Fruit fly (Drosophila melanogaster) whole organism, embryonic: ENCODE measurements around the gene CG31807.

Source experiments
- ATbp ChIP-seq: fragments of 200-800 bp; sonication (Bioruptor generic); optimal IDR thresholded peaks from 2 replicates; lab custom pipeline; 2017; ENCODE audit warnings: missing biosample characterization, mild to moderate bottlenecking, missing genetic modification characterization, missing genetic modification reagents
- Bteb2 ChIP-seq: fragments of 200-800 bp; sonication (Bioruptor generic); optimal IDR thresholded peaks from 2 replicates; lab custom pipeline; 2016; ENCODE audit warnings: missing biosample characterization, missing genetic modification characterization
- CG10543 ChIP-seq: fragments of 200-800 bp; sonication (Bioruptor generic); optimal IDR thresholded peaks from 3 replicates; lab custom pipeline; 2017; ENCODE audit warnings: missing biosample characterization, mild to moderate bottlenecking, missing genetic modification characterization, moderate library complexity
- CG11085 ChIP-seq: fragments of 200-800 bp; sonication (Bioruptor generic); IDR thresholded peaks from 2 replicates; pipeline ENCODE4 v1.3.6; 2022; ENCODE audit warnings: missing biosample characterization, missing genetic modification characterization
- CG11093 ChIP-seq: fragments of 200-800 bp; sonication (Bioruptor generic); IDR thresholded peaks from 3 replicates; pipeline ENCODE4 v1.3.6; 2022; ENCODE audit warnings: missing biosample characterization, missing genetic modification characterization
- CG12104 ChIP-seq: fragments of 200-800 bp; sonication (Bioruptor generic); optimal IDR thresholded peaks from 3 replicates; lab custom pipeline; 2016; ENCODE audit warnings: missing biosample characterization, missing genetic modification characterization
- CG12219 ChIP-seq: fragments of 200-800 bp; sonication (Bioruptor generic); optimal IDR thresholded peaks from 3 replicates; lab custom pipeline; 2018; ENCODE audit warnings: missing biosample characterization, mild to moderate bottlenecking, missing genetic modification characterization
- CG12299 ChIP-seq: fragments of 200-800 bp; sonication (Bioruptor generic); optimal IDR thresholded peaks from 2 replicates; lab custom pipeline; 2018; ENCODE audit warnings: missing biosample characterization, mild to moderate bottlenecking, missing genetic modification characterization
- CG12769 ChIP-seq: fragments of 200-800 bp; sonication (Bioruptor generic); optimal IDR thresholded peaks from 2 replicates; lab custom pipeline; 2019; ENCODE audit warnings: missing biosample characterization, mild to moderate bottlenecking, missing genetic modification characterization, moderate library complexity
- CG15011 ChIP-seq: fragments of 200-800 bp; sonication (Bioruptor generic); optimal IDR thresholded peaks from 3 replicates; lab custom pipeline; 2018; ENCODE audit warnings: missing biosample characterization, mild to moderate bottlenecking, missing genetic modification characterization
- CG15514 ChIP-seq: fragments of 200-800 bp; sonication (Bioruptor generic); optimal IDR thresholded peaks from 3 replicates; lab custom pipeline; 2017; ENCODE audit warnings: missing biosample characterization, missing genetic modification characterization, mild to moderate bottlenecking, moderate library complexity, missing genetic modification reagents
- CG2116 ChIP-seq: fragments of 200-800 bp; sonication (Bioruptor generic); optimal IDR thresholded peaks from 3 replicates; lab custom pipeline; 2018; ENCODE audit warnings: missing biosample characterization, mild to moderate bottlenecking, missing genetic modification characterization
- CG3995 ChIP-seq: fragments of 200-800 bp; sonication (Bioruptor generic); optimal IDR thresholded peaks from 3 replicates; lab custom pipeline; 2016; ENCODE audit warnings: missing biosample characterization, missing genetic modification characterization
- CG4854 ChIP-seq: fragments of 200-800 bp; sonication (Bioruptor generic); optimal IDR thresholded peaks from 2 replicates; lab custom pipeline; 2016; ENCODE audit warnings: missing biosample characterization, missing genetic modification characterization, inconsistent platforms
- CG7839 ChIP-seq: fragments of 200-800 bp; sonication (Bioruptor generic); optimal IDR thresholded peaks from 3 replicates; lab custom pipeline; 2018; ENCODE audit warnings: missing biosample characterization, mild to moderate bottlenecking, missing genetic modification characterization, moderate library complexity
- CG9437 ChIP-seq: fragments of 200-800 bp; sonication (Bioruptor generic); optimal IDR thresholded peaks from 2 replicates; lab custom pipeline; 2018; ENCODE audit warnings: missing biosample characterization, mild to moderate bottlenecking, missing genetic modification characterization
- D ChIP-seq, 2 experiments: fragments of 200-800 bp in 1 of 2; fragments of >200 bp in 1 of 2; sonication (Bioruptor generic) in 1 of 2; optimal IDR thresholded peaks; 2 replicates in 1 of 2; 3 replicates in 1 of 2; lab custom pipeline; 2017; ENCODE audit warnings: mild to moderate bottlenecking in 1 of 2, missing biosample characterization in 1 of 2, missing genetic modification characterization in 1 of 2, missing genetic modification reagents in 1 of 2
- HmgZ ChIP-seq: fragments of 200-800 bp; sonication (Bioruptor generic); optimal IDR thresholded peaks from 2 replicates; lab custom pipeline; 2018; ENCODE audit warnings: missing biosample characterization, mild to moderate bottlenecking, missing genetic modification characterization
- Oaz ChIP-seq: fragments of 200-800 bp; sonication (Bioruptor generic); IDR thresholded peaks from 2 replicates; pipeline ENCODE4 v1.3.6; 2022; ENCODE audit warnings: missing biosample characterization, missing genetic modification characterization
- Ptx1 ChIP-seq: fragments of 200-800 bp; sonication (Bioruptor generic); IDR thresholded peaks from 2 replicates; pipeline ENCODE4 v1.3.6; 2022; ENCODE audit warnings: missing biosample characterization, missing genetic modification characterization
- Rfx ChIP-seq: fragments of 200-800 bp; sonication (Bioruptor generic); IDR thresholded peaks from 2 replicates; pipeline ENCODE4 v1.3.6; 2022; ENCODE audit warnings: missing biosample characterization, missing genetic modification characterization
- Sox102F ChIP-seq: fragments of 200-800 bp; sonication (Bioruptor generic); optimal IDR thresholded peaks from 2 replicates; lab custom pipeline; 2018; ENCODE audit warnings: missing biosample characterization, mild to moderate bottlenecking, missing genetic modification characterization, moderate library complexity
- Spps ChIP-seq: fragments of 200-800 bp; sonication (Bioruptor generic); optimal IDR thresholded peaks from 2 replicates; lab custom pipeline; 2018; ENCODE audit warnings: missing biosample characterization, mild to moderate bottlenecking, missing genetic modification characterization
- Stat92E ChIP-seq, 3 experiments: fragments of >200 bp in 2 of 3; fragments of 200-800 bp in 1 of 3; sonication (Bioruptor generic) in 1 of 3; optimal IDR thresholded peaks; 2 replicates each; lab custom pipeline; 2017 to 2019; ENCODE audit warnings: missing biosample characterization in 3 of 3, missing genetic modification characterization in 3 of 3, mild to moderate bottlenecking in 1 of 3, moderate library complexity in 1 of 3
- YL-1 ChIP-seq: fragments of 200-800 bp; sonication (Bioruptor generic); optimal IDR thresholded peaks from 3 replicates; lab custom pipeline; 2017; ENCODE audit warnings: missing biosample characterization, mild to moderate bottlenecking, missing genetic modification characterization
- amos ChIP-seq: fragments of 200-800 bp; sonication (Bioruptor generic); IDR thresholded peaks from 2 replicates; pipeline ENCODE4 v1.3.6; 2022; ENCODE audit warnings: missing biosample characterization, missing genetic modification characterization; ENCODE audit not compliant: partially characterized antibody
- chm ChIP-seq: fragments of 200-800 bp; sonication (Bioruptor generic); IDR thresholded peaks from 2 replicates; pipeline ENCODE4 v1.3.6; 2022; ENCODE audit warnings: missing biosample characterization, missing genetic modification characterization
- cwo ChIP-seq: fragments of 200-800 bp; sonication (Bioruptor generic); optimal IDR thresholded peaks from 3 replicates; lab custom pipeline; 2017; ENCODE audit warnings: missing biosample characterization, missing genetic modification characterization, mild to moderate bottlenecking, moderate library complexity, missing genetic modification reagents
- dimm ChIP-seq: fragments of 200-800 bp; sonication (Bioruptor generic); IDR thresholded peaks from 2 replicates; pipeline ENCODE4 v1.3.6; 2022; ENCODE audit warnings: missing biosample characterization, missing genetic modification characterization
- dmrt11E ChIP-seq: fragments of 200-800 bp; sonication (Bioruptor generic); optimal IDR thresholded peaks from 3 replicates; lab custom pipeline; 2018; ENCODE audit warnings: missing biosample characterization, mild to moderate bottlenecking, missing genetic modification characterization, moderate library complexity
- dysf ChIP-seq: fragments of 200-800 bp; sonication (Bioruptor generic); IDR thresholded peaks from 3 replicates; pipeline ENCODE4 v1.3.6; 2022; ENCODE audit warnings: missing biosample characterization, missing genetic modification characterization
- ewg ChIP-seq: fragments of 200-800 bp; sonication (Bioruptor generic); optimal IDR thresholded peaks from 3 replicates; lab custom pipeline; 2017; ENCODE audit warnings: mild to moderate bottlenecking, missing biosample characterization, missing genetic modification reagents, missing genetic modification characterization
- gem ChIP-seq: fragments of 200-800 bp; sonication (Bioruptor generic); optimal IDR thresholded peaks from 2 replicates; lab custom pipeline; 2019; ENCODE audit warnings: missing biosample characterization, mild to moderate bottlenecking, missing genetic modification characterization, moderate library complexity
- kay ChIP-seq: fragments of 200-800 bp; sonication (Bioruptor generic); optimal IDR thresholded peaks from 2 replicates; lab custom pipeline; 2016; ENCODE audit warnings: missing biosample characterization, missing genetic modification characterization
- lmd ChIP-seq: fragments of 200-800 bp; sonication (Bioruptor generic); IDR thresholded peaks from 2 replicates; pipeline ENCODE4 v1.3.6; 2022; ENCODE audit warnings: missing biosample characterization, missing genetic modification characterization
- odd ChIP-seq: fragments of 200-800 bp; sonication (Bioruptor generic); optimal IDR thresholded peaks from 2 replicates; lab custom pipeline; 2017; ENCODE audit warnings: missing biosample characterization, mild to moderate bottlenecking, missing genetic modification characterization
- pfk ChIP-seq: fragments of 200-800 bp; sonication (Bioruptor generic); optimal IDR thresholded peaks from 2 replicates; lab custom pipeline; 2018; ENCODE audit warnings: missing biosample characterization, mild to moderate bottlenecking, missing genetic modification characterization, moderate library complexity
- psq ChIP-seq: fragments of 200-800 bp; sonication (Bioruptor generic); optimal IDR thresholded peaks from 2 replicates; lab custom pipeline; 2017; ENCODE audit warnings: missing biosample characterization, missing genetic modification characterization
- pzg ChIP-seq: fragments of 200-800 bp; sonication (Bioruptor generic); optimal IDR thresholded peaks from 3 replicates; lab custom pipeline; 2018; ENCODE audit warnings: missing biosample characterization, mild to moderate bottlenecking, missing genetic modification characterization, moderate library complexity
- salm ChIP-seq: fragments of 200-800 bp; sonication (Bioruptor generic); optimal IDR thresholded peaks from 2 replicates; lab custom pipeline; 2018; ENCODE audit warnings: missing biosample characterization, mild to moderate bottlenecking, missing genetic modification characterization
- sens ChIP-seq: fragments of 200-800 bp; sonication (Bioruptor generic); peaks from one replicate; lab custom pipeline; 2016; ENCODE audit warnings: missing biosample characterization, missing genetic modification characterization
- seq ChIP-seq: fragments of 200-800 bp; sonication (Bioruptor generic); IDR thresholded peaks from 2 replicates; pipeline ENCODE4 v1.3.6; 2022; ENCODE audit warnings: missing biosample characterization, missing genetic modification characterization
- sisA ChIP-seq: fragments of 200-800 bp; sonication (Bioruptor generic); IDR thresholded peaks from 2 replicates; pipeline ENCODE4 v1.3.6; 2022; ENCODE audit warnings: missing biosample characterization, missing genetic modification characterization
- toy ChIP-seq: fragments of 200-800 bp; sonication (Bioruptor generic); IDR thresholded peaks from 2 replicates; pipeline ENCODE4 v1.3.6; 2022; ENCODE audit warnings: missing biosample characterization, missing genetic modification characterization
- usp ChIP-seq: fragments of >200 bp; optimal IDR thresholded peaks from 2 replicates; lab custom pipeline; 2017; ENCODE audit warnings: missing biosample characterization, missing genetic modification characterization
- vfl ChIP-seq: fragments of 200-800 bp; sonication (Bioruptor generic); optimal IDR thresholded peaks from 2 replicates; lab custom pipeline; 2016; ENCODE audit warnings: missing biosample characterization, missing genetic modification characterization
- vvl ChIP-seq: fragments of 200-800 bp; sonication (Bioruptor generic); IDR thresholded peaks from 2 replicates; pipeline ENCODE4 v1.3.6; 2022; ENCODE audit warnings: missing biosample characterization, missing genetic modification characterization
- wek ChIP-seq: fragments of 200-800 bp; sonication (Bioruptor generic); optimal IDR thresholded peaks from 3 replicates; lab custom pipeline; 2018; ENCODE audit warnings: missing biosample characterization, mild to moderate bottlenecking, missing genetic modification characterization, moderate library complexity
- wor ChIP-seq: fragments of 200-800 bp; sonication (Bioruptor generic); IDR thresholded peaks from 2 replicates; pipeline ENCODE4 v1.3.6; 2022; ENCODE audit warnings: missing biosample characterization, missing genetic modification characterization
- zfh1 ChIP-seq: fragments of 200-800 bp; sonication (Bioruptor generic); IDR thresholded peaks from 3 replicates; pipeline ENCODE4 v1.3.6; 2022; ENCODE audit warnings: missing biosample characterization, missing genetic modification characterization

CG31807 gene

DNA sequence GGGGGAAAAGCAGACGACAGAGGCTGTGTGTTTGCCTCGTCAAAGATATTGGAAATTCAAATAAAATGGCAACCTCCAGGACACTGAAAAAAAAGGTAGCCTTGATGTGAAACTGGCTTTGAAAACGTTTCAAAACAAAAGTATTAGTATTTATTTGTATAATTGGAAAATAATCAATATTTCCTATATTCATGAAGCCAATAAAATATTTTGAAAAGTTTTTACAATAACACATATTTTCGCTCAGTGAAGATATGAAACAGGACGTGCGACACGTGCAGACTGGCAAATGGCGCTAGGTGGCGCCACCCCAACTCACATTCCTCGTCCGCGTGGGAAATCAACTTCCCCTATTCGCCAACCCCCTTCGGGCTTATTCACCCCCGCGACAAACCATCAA, 36.0 kb downstream of the CG31807 start (continued):
- TF ChIP-seq CG12769 (tag; lab: Kevin White, UChicago): peak; percentile 14
- no peak for TF ChIP-seq chm (GFP tag; lab: Robert Waterston, UW)
- TF ChIP-seq lmd (GFP tag; lab: Robert Waterston, UW): peak; percentile 58
- TF ChIP-seq wek: no peak
- TF ChIP-seq dmrt11E (tag; lab: Kevin White, UChicago): peak; percentile 7
- peak; percentile 7 for TF ChIP-seq CG4854 (GFP tag; lab: Kevin White, UChicago)
- TF ChIP-seq CG12104: peak; percentile 28
- TF ChIP-seq salm (tag; lab: Kevin White, UChicago): no peak
- TF ChIP-seq toy (GFP tag; lab: Robert Waterston, UW): no peak
- no peak for TF ChIP-seq usp (GFP tag; lab: Kevin White, UChicago)
- TF ChIP-seq pfk: no peak
- TF ChIP-seq ATbp (GFP tag; lab: Kevin White, UChicago): peak; percentile 38
- no peak for TF ChIP-seq amos (GFP tag; lab: Robert Waterston, UW)
- peak; percentile 13 for TF ChIP-seq CG12219 (GFP tag; lab: Kevin White, UChicago)
- TF ChIP-seq Rfx (GFP tag; lab: Robert Waterston, UW): peak; percentile 57
- peak; percentile 33; the same call in 1 of the 2 replicates for TF ChIP-seq seq (GFP tag; lab: Robert Waterston, UW)
- no peak for TF ChIP-seq CG3995 (GFP tag; lab: Kevin White, UChicago)
- TF ChIP-seq ewg (GFP tag; lab: Kevin White, UChicago): peak; percentile 22
- TF ChIP-seq CG2116 (GFP tag; lab: Kevin White, UChicago): peak; percentile 7
- no peak for TF ChIP-seq D (optimal IDR thresholded peaks at IDR 0.05; lab: Kevin White, UChicago)
- TF ChIP-seq D (GFP tag; optimal IDR thresholded peaks at IDR 0.05; lab: Kevin White, UChicago): no peak
- TF ChIP-seq CG10543 (GFP tag; lab: Kevin White, UChicago): no peak
- TF ChIP-seq Stat92E (GFP tag; optimal IDR thresholded peaks at IDR 0.05; lab: Kevin White, UChicago): no peak
- no peak for TF ChIP-seq CG11093 (GFP tag; lab: Robert Waterston, UW)
- TF ChIP-seq dysf (GFP tag; lab: Robert Waterston, UW): peak; percentile 66; the same call in 2 of the 3 replicates
- peak; percentile 16 for TF ChIP-seq odd
- no peak for TF ChIP-seq vfl (GFP tag; lab: Kevin White, UChicago)
- TF ChIP-seq CG9437 (GFP tag; lab: Kevin White, UChicago): peak; percentile 11
- peak; percentile 86 for TF ChIP-seq cwo (GFP tag; lab: Kevin White, UChicago)
- peak; percentile 33 for TF ChIP-seq CG12299 (tag; lab: Kevin White, UChicago)
- TF ChIP-seq CG15514: peak; percentile 38
- TF ChIP-seq CG15011 (GFP tag; lab: Kevin White, UChicago): peak; percentile 22
- TF ChIP-seq wor (GFP tag; lab: Robert Waterston, UW): 0 out of 2 replicates have a peak, but pooled peaks have one; percentile 14
- peak; percentile 67 for TF ChIP-seq CG7839 (tag; lab: Kevin White, UChicago)
- TF ChIP-seq Ptx1 (GFP tag; lab: Robert Waterston, UW): peak; percentile 56; the same call in 1 of the 2 replicates
- TF ChIP-seq gem (tag; lab: Kevin White, UChicago): peak; percentile 73
- TF ChIP-seq HmgZ (tag; lab: Kevin White, UChicago): no peak
- no peak for TF ChIP-seq pzg (GFP tag; lab: Kevin White, UChicago)
- TF ChIP-seq sisA (GFP tag; lab: Robert Waterston, UW): peak; percentile 41; the same call in 1 of the 2 replicates
- no peak for TF ChIP-seq YL-1 (GFP tag; lab: Kevin White, UChicago)
- no peak for TF ChIP-seq Bteb2 (GFP tag; lab: Kevin White, UChicago)
- TF ChIP-seq Spps (tag; lab: Kevin White, UChicago): no peak
- TF ChIP-seq vvl: peak; percentile 66
- TF ChIP-seq kay (GFP tag; lab: Kevin White, UChicago): peak; percentile 9
- TF ChIP-seq Sox102F (GFP tag; lab: Kevin White, UChicago): peak; percentile 58
- peak; percentile 27; the same call in 1 of the 2 replicates for TF ChIP-seq Oaz
- no peak for TF ChIP-seq zfh1
- no peak for TF ChIP-seq CG11085 (GFP tag; lab: Robert Waterston, UW)
- no peak for TF ChIP-seq psq (GFP tag; lab: Kevin White, UChicago)
- peak; percentile 70 for TF ChIP-seq sens
- TF ChIP-seq dimm: no peak
